Fruit fly (Drosophila melanogaster): ENCODE measurements around the gene Hipk.

Gene Hipk

DNA sequence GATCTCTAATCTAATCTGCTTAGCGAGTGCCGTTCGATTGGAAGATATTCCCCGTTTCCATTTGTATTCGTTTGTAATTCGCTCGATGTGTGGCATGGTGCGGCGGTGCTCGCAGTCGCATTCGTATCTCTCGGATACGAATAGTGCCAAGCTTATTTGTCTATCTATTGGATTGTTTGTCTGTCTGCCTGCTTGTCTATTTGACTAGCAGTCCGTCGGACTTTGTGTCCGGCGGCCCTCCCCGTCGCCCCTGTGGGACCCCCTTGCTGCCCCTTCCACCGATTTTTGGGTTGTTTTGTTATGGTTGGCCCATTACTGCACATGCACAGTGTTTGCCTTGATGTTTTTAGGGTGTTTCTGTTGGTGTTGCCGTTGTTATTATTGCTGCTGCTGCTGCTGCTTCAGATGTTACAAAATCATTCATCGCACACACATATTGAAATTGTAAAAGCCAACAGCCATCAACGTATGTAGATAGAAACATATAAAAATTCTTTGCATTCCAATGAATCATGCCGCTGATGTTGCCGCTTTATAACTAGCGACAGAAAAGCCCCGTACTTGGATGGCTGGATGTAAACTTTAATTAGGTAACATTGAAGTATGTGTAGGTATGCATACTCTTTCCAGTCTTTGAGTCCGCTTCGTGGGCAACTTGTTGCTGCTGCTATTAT is 72.0 kb downstream of the Hipk start (continued):
- TF ChIP-seq ranshi (GFP tag; IDR thresholded peaks at IDR 0.05) (peak; percentile 35; the same call in 1 of the 2 replicates), crc (GFP tag; optimal IDR thresholded peaks at IDR 0.05) (no peak), CG11247 (GFP tag; IDR thresholded peaks at IDR 0.05) (0 out of 2 replicates have a peak, but pooled peaks have one; percentile 21), CG2202 (tag; optimal IDR thresholded peaks at IDR 0.05) (peak; percentile 43), gsb-n (tag; optimal IDR thresholded peaks at IDR 0.05) (peak; percentile 51), chm (GFP tag; IDR thresholded peaks at IDR 0.05) (peak; percentile 76), otp (GFP tag; IDR thresholded peaks at IDR 0.05) (peak; percentile 83), CG33213 (GFP tag; optimal IDR thresholded peaks at IDR 0.05) (no peak), cwo (GFP tag; optimal IDR thresholded peaks at IDR 0.05) (no peak), dmrt11E (tag; optimal IDR thresholded peaks at IDR 0.05) (no peak), wdn (GFP tag; IDR thresholded peaks at IDR 0.05) (no peak), CG34376 (GFP tag; optimal IDR thresholded peaks at IDR 0.05) (no peak), dati (GFP tag; IDR thresholded peaks at IDR 0.05) (no peak), CG5180 (GFP tag; optimal IDR thresholded peaks at IDR 0.05) (peak; percentile 41), jumu (GFP tag; optimal IDR thresholded peaks at IDR 0.05) (no peak), dpn (GFP tag; optimal IDR thresholded peaks at IDR 0.05) (no peak), CG9215 (GFP tag; IDR thresholded peaks at IDR 0.05) (no peak), CG5953 (GFP tag; IDR thresholded peaks at IDR 0.05) (0 out of 2 replicates have a peak, but pooled peaks have one; percentile 48), gcm2 (GFP tag; optimal IDR thresholded peaks at IDR 0.05) (no peak), CG4424 (GFP tag; optimal IDR thresholded peaks at IDR 0.05) (peak; percentile 18), ash1 (GFP tag; optimal IDR thresholded peaks at IDR 0.05) (no peak), jigr1 (GFP tag; IDR thresholded peaks at IDR 0.05) (no peak), CG14050 (GFP tag; IDR thresholded peaks at IDR 0.05) (no peak), dysf (GFP tag; IDR thresholded peaks at IDR 0.05) (no peak), lmd (GFP tag; IDR thresholded peaks at IDR 0.05) (no peak), Ets97D (GFP tag; optimal IDR thresholded peaks at IDR 0.05) (no peak), knrl (GFP tag; IDR thresholded peaks at IDR 0.05; ENCODE audit: partially characterized antibody) (no peak), ems (GFP tag; optimal IDR thresholded peaks at IDR 0.05) (no peak), gce (GFP tag; IDR thresholded peaks at IDR 0.05) (peak; percentile 58; the same call in 1 of the 3 replicates), hbn (GFP tag; IDR thresholded peaks at IDR 0.05; ENCODE audit: partially characterized antibody) (no peak), lov (optimal IDR thresholded peaks at IDR 0.05) (no peak), lov (GFP tag; IDR thresholded peaks at IDR 0.05) (0 out of 3 replicates have a peak, but pooled peaks have one; percentile 14), CG6765 (GFP tag; optimal IDR thresholded peaks at IDR 0.05) (no peak), pfk (GFP tag; optimal IDR thresholded peaks at IDR 0.05) (peak; percentile 25), zfh1 (GFP tag; IDR thresholded peaks at IDR 0.05) (peak; percentile 75), CG4360 (GFP tag; IDR thresholded peaks at IDR 0.05) (peak; percentile 35; the same call in 1 of the 2 replicates), Atf-2 (GFP tag; optimal IDR thresholded peaks at IDR 0.05) (no peak), Rx (GFP tag; IDR thresholded peaks at IDR 0.05) (no peak), emc (GFP tag; optimal IDR thresholded peaks at IDR 0.05) (no peak), Hsf (GFP tag; optimal IDR thresholded peaks at IDR 0.05) (no peak), gt (GFP tag; IDR thresholded peaks at IDR 0.05) (no peak), CG13775 (GFP tag; optimal IDR thresholded peaks at IDR 0.05) (no peak), CG10654 (GFP tag; optimal IDR thresholded peaks at IDR 0.05) (no peak), croc (GFP tag; conservative IDR thresholded peaks at IDR 0.05) (no peak), peb (GFP tag; IDR thresholded peaks at IDR 0.05) (no peak; the same call in 1 of the 2 replicates), corto (GFP tag; optimal IDR thresholded peaks at IDR 0.05) (no peak), dm (GFP tag; optimal IDR thresholded peaks at IDR 0.05) (no peak), CG42726 (GFP tag; IDR thresholded peaks at IDR 0.05; ENCODE audit: partially characterized antibody) (no peak), CG11456 (GFP tag; IDR thresholded peaks at IDR 0.05) (0 out of 3 replicates have a peak, but pooled peaks have one; percentile 39), CG14860 (GFP tag; IDR thresholded peaks at IDR 0.05; ENCODE audit: partially characterized antibody) (no peak), CG13624 (GFP tag; optimal IDR thresholded peaks at IDR 0.05) (no peak)

Measured in whole organism, embryonic.